Fruit fly (Drosophila melanogaster) whole organism: ENCODE measurements around the gene glob1.
"Not testable (repeated sequence)": the region's sequence is repeated elsewhere in the genome, so short reads cannot be mapped to it uniquely, and the experiment has no call there.

Experiments
- CG8478 ChIP-seq: fragments of >200 bp; optimal IDR thresholded peaks from 2 replicates; lab custom pipeline; 2018; ENCODE audit warnings: inconsistent platforms
- Dll ChIP-seq: fragments of >200 bp; optimal IDR thresholded peaks from 2 replicates; lab custom pipeline; 2017
- EcR ChIP-seq, 2 experiments: fragments of >200 bp; optimal IDR thresholded peaks; 2 replicates each; lab custom pipeline; 2017; ENCODE audit warnings: missing biosample characterization in 2 of 2, missing genetic modification characterization in 2 of 2, missing genetic modification reagents in 2 of 2
- pan ChIP-seq: fragments of >200 bp; optimal IDR thresholded peaks from 2 replicates; lab custom pipeline; 2017
- psq ChIP-seq: fragments of >200 bp; optimal IDR thresholded peaks from 2 replicates; lab custom pipeline; 2017
- usp ChIP-seq: fragments of >200 bp; optimal IDR thresholded peaks from 2 replicates; lab custom pipeline; 2017; ENCODE audit warnings: missing biosample characterization, missing genetic modification characterization, mixed read lengths

glob1 gene

dm6 chr3R:15904543-15904942, at the start of gene glob1:
Gene glob1, minus strand, starts transcription at chr3R:15904643.
- not testable (repeated sequence) for TF ChIP-seq pan; CG8478 (lab: Kevin White, UChicago); psq (lab: Kevin White, UChicago)

DNA sequence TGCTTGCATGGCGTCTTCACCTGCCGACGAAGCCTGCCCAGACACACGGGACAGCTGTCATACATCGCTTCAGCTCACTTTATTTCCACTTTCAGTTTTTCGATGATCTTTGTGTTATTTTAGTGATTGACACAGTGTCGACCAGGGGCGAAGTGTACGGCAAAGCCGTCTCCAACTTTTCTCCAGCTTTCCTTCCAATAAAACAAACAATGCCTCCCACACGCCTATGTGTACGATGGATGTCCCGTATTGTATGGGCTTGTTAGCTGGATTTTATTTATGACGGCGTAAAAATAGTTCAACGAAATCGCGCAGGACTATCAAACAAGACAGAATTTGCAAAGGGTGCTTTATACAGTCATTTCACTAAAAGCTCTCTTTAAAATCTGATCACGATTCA, 46.4 kb upstream of the glob1 start, which contains the start of the genes CG31088 and CG46383:
CG31088 (minus strand) TSS at position 101 of the 400 bp plus-strand sequence.
CG46383 (minus strand) TSS at position 101 of the 400 bp plus-strand sequence.
- TF ChIP-seq CG8478 (lab: Kevin White, UChicago): no peak
- TF ChIP-seq usp: no peak
- TF ChIP-seq Dll (lab: Kevin White, UChicago): no peak
- no peak for TF ChIP-seq psq (lab: Kevin White, UChicago)
- TF ChIP-seq pan: no peak
- no peak for TF ChIP-seq EcR (GFP tag; optimal IDR thresholded peaks at IDR 0.05; lab: Kevin White, UChicago)

- no peak for TF ChIP-seq psq (lab: Kevin White, UChicago)
- TF ChIP-seq pan: no peak
- TF ChIP-seq CG8478 (lab: Kevin White, UChicago): no peak
- TF ChIP-seq usp: no peak
- TF ChIP-seq EcR (GFP tag; optimal IDR thresholded peaks at IDR 0.05; lab: Kevin White, UChicago): no peak
- TF ChIP-seq Dll (lab: Kevin White, UChicago): no peak
These were observed 43.2 kb upstream of the glob1 start for dm6 chr3R:15947605-15948004.

dm6 chr3R:15937708-15938107, 33.3 kb upstream of the glob1 start:
- TF ChIP-seq CG8478 (lab: Kevin White, UChicago): no peak
- TF ChIP-seq EcR (GFP tag; optimal IDR thresholded peaks at IDR 0.05; lab: Kevin White, UChicago): no peak
- TF ChIP-seq Dll (lab: Kevin White, UChicago): peak; percentile 2
- no peak for TF ChIP-seq psq (lab: Kevin White, UChicago)

- no peak for TF ChIP-seq CG8478 (lab: Kevin White, UChicago)
These were observed 31.1 kb upstream of the glob1 start for dm6 chr3R:15935538-15935937.

DNA sequence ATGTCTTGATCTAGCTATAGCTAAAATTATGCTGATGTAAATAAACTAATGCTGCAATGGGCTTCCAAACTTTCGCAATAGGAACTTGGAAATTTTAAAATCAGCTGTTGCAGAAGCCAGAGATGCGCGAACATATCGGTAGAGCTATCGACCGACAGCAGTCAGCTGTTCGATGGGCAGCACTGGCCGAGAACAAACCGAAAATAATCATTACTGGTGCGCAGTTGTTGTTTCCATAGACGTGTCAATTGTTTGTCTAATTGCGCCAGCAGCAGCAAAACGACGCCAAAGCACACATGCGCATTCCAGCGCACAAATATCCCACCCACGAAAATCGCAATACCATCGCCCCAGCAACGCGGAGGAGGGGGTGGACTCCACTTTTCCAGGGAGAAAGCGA, 30.5 kb upstream of the glob1 start, which contains the start of gene Sap47:
Sap47 (plus strand) TSS at position 149 of the 400 bp plus-strand sequence.
- no peak for TF ChIP-seq CG8478 (lab: Kevin White, UChicago)
- TF ChIP-seq pan: no peak
- TF ChIP-seq Dll (lab: Kevin White, UChicago): no peak

DNA sequence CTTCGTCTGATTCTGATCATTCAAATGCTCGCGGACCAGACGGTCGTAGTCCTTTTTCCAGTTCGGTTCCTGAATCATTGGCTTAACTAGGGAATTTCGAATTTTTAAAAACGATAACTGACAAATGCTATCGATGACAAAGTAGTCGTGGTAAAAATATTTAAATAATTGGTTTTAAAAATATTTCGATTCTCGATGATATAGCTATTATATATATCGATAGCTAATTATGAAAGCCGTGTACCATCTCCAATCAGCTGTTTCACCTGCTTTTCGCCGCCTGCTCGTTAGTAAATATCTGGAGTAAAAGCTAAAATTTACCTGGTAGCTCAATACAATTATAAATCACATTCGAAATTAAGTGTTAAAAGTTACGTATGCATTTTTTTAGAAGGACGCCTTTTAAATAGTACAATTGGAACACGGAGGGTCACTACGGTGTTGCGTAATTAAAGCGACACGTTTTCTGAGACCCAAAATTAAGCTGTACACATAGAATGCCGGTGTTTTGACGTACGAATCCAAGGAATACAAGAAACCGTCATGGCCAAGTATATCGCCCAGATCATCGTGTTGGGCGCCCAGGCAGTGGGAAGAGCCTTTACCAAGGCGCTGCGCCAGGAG, 29.3 kb upstream of the glob1 start, which contains the start of the genes CG5478 and blp:
CG5478 (minus strand) TSS at position 126 of the 624 bp plus-strand sequence.
blp (plus strand) TSS at position 239 of the 624 bp plus-strand sequence.
- TF ChIP-seq usp: no peak
- TF ChIP-seq CG8478 (lab: Kevin White, UChicago): no peak
- no peak for TF ChIP-seq EcR (GFP tag; optimal IDR thresholded peaks at IDR 0.05; lab: Kevin White, UChicago)
- no peak for TF ChIP-seq psq (lab: Kevin White, UChicago)
- TF ChIP-seq pan: no peak
- no peak for TF ChIP-seq Dll (lab: Kevin White, UChicago)

dm6 chr3R:15930050-15930449, 25.6 kb upstream of the glob1 start:
- TF ChIP-seq psq (lab: Kevin White, UChicago) (no peak), Dll (lab: Kevin White, UChicago) (no peak), usp (no peak), EcR (GFP tag; optimal IDR thresholded peaks at IDR 0.05; lab: Kevin White, UChicago) (no peak), CG8478 (lab: Kevin White, UChicago) (no peak), pan (no peak)

DNA sequence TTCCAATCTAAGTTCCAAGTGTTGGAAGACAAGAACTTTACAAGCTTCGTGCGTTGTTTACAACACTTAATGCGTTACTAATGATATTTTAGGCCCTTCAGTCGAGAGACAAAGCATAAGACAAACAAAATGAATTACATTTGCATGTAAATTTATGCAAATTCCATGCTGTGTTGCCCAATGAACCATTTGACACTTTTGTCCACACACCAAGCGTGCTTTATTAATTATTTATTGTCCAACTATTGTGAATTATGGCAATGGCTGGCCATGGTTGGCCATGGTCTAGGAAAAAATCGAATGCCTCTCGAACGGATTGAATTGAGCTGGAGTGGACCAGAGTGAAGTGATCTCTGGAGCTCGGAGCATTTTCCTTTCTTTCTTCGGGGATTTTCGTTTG, 23.7 kb upstream of the glob1 start:
- no peak for TF ChIP-seq psq (lab: Kevin White, UChicago)
- TF ChIP-seq usp: no peak
- TF ChIP-seq EcR (GFP tag; optimal IDR thresholded peaks at IDR 0.05; lab: Kevin White, UChicago): no peak
- TF ChIP-seq pan: no peak
- TF ChIP-seq CG8478 (lab: Kevin White, UChicago): no peak
- TF ChIP-seq Dll (lab: Kevin White, UChicago): no peak

DNA sequence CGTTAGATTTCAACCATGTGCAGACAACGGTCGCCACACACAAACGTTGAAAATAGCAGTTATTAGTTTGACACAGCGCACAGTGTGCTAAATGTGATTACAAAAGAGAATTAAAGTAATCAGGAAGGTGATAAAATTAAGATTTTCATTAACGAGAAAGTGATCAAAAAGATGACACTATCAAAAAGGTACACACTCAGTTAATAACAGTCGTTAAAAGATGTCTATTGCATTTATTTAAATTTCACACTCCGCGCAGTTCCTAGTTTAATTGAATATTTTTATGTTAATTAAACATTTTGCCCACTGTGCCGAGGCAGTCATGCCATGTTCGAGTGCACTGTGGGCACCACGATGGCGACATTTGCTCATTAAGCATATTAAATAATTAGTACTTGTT, 22.7 kb upstream of the glob1 start:
- no peak for TF ChIP-seq EcR (GFP tag; optimal IDR thresholded peaks at IDR 0.05; lab: Kevin White, UChicago)
- TF ChIP-seq CG8478 (lab: Kevin White, UChicago): no peak
- TF ChIP-seq psq (lab: Kevin White, UChicago): no peak
- no peak for TF ChIP-seq Dll (lab: Kevin White, UChicago)
- TF ChIP-seq usp: no peak
- no peak for TF ChIP-seq pan

DNA sequence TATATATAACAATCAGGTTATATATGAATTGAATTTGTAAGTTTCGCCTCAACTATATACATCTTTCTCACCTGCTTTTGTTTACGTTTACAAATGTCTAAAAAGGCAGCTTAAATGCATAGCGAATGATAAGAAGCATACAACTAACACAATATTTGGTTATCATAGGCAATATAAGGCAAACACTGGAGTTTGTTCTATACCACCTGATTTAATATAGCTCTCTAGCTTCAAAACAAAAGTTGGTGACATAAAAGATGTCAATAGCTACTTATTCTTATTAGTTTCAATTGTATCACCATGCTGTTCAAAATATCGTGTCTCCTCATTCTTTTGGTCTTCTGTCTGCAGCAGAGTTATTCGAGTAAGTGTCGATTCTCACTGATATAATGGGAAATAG, 21.5 kb upstream of the glob1 start:
- TF ChIP-seq usp (no peak), CG8478 (lab: Kevin White, UChicago) (no peak), Dll (lab: Kevin White, UChicago) (no peak), psq (lab: Kevin White, UChicago) (no peak), pan (no peak), EcR (GFP tag; optimal IDR thresholded peaks at IDR 0.05; lab: Kevin White, UChicago) (no peak)

- TF ChIP-seq Dll (lab: Kevin White, UChicago): no peak
- TF ChIP-seq EcR (GFP tag; optimal IDR thresholded peaks at IDR 0.05; lab: Kevin White, UChicago): no peak
- no peak for TF ChIP-seq CG8478 (lab: Kevin White, UChicago)
- TF ChIP-seq usp: no peak
- no peak for TF ChIP-seq pan
- TF ChIP-seq psq (lab: Kevin White, UChicago): no peak
These were observed 20.9 kb upstream of the glob1 start, which contains the start of gene CG34276 for dm6 chr3R:15925329-15925728. Gene CG34276, plus strand, starts transcription at chr3R:15925629.
